Worm (Caenorhabditis elegans): ENCODE data around the gene F09G8.7.

ce11 chrIII:8247051-8247450 is 21.1 kb downstream of the F09G8.7 start, which contains the start of gene C02F5.13:
- TF ChIP-seq flt-1 (GFP tag; IDR thresholded peaks at IDR 0.05) (no peak), med-1 (GFP tag; optimal IDR thresholded peaks at IDR 0.05; ENCODE audit: insufficient read depth) (no peak), tab-1 (GFP tag; IDR thresholded peaks at IDR 0.05) (no peak), ztf-29 (GFP tag; IDR thresholded peaks at IDR 0.05) (no peak), ztf-23 (GFP tag; IDR thresholded peaks at IDR 0.05) (no peak), klf-2 (GFP tag; conservative IDR thresholded peaks at IDR 0.05) (no peak), ref-1 (GFP tag; conservative IDR thresholded peaks at IDR 0.05) (no peak), cog-1 (tag; optimal IDR thresholded peaks at IDR 0.05) (no peak), T22C8.4 (GFP tag; IDR thresholded peaks at IDR 0.05) (no peak)

Measured in whole organism, midembryonic.